Fruit fly (Drosophila melanogaster) whole organism, wandering third instar larva: Measurements from ENCODE around the gene CG11590.

Source experiments
- GATAd ChIP-seq: sonication (Bioruptor generic); optimal IDR thresholded peaks from 2 replicates; lab custom pipeline; 2016; ENCODE audit warnings: missing biosample characterization, missing genetic modification characterization
- HLH106 ChIP-seq: fragments of 200-800 bp; optimal IDR thresholded peaks from 3 replicates; lab custom pipeline; 2019; ENCODE audit warnings: missing biosample characterization, mild to moderate bottlenecking, missing genetic modification characterization, moderate library complexity
- Hr78 ChIP-seq: fragments of >200 bp; optimal IDR thresholded peaks from 2 replicates; lab custom pipeline; 2017; ENCODE audit warnings: missing biosample characterization, missing genetic modification characterization
- Hr83 ChIP-seq: fragments of 200-300 bp; sonication (Bioruptor generic); optimal IDR thresholded peaks from 2 replicates; lab custom pipeline; 2016; ENCODE audit warnings: missing biosample characterization, mild to moderate bottlenecking, missing genetic modification characterization, moderate library complexity; ENCODE audit not compliant: poor library complexity, severe bottlenecking
- Jra ChIP-seq: sonication (Bioruptor generic); optimal IDR thresholded peaks from 2 replicates; lab custom pipeline; 2016; ENCODE audit warnings: missing biosample characterization, missing genetic modification characterization
- OdsH ChIP-seq: fragments of 200-800 bp; sonication (Bioruptor generic); optimal IDR thresholded peaks from 2 replicates; lab custom pipeline; 2016; ENCODE audit warnings: missing biosample characterization, mild to moderate bottlenecking, missing genetic modification characterization
- Rel ChIP-seq, 2 experiments: fragments of 200-800 bp; sonication (Bioruptor generic) in 1 of 2; optimal IDR thresholded peaks; 2 replicates in 1 of 2; 3 replicates in 1 of 2; lab custom pipeline; 2016 to 2019; ENCODE audit warnings: mild to moderate bottlenecking in 2 of 2, missing biosample characterization in 2 of 2, missing genetic modification characterization in 2 of 2, moderate library complexity in 1 of 2
- Sp1 ChIP-seq: fragments of 200-800 bp; sonication (Bioruptor generic); optimal IDR thresholded peaks from 3 replicates; lab custom pipeline; 2019; ENCODE audit warnings: missing biosample characterization, mild to moderate bottlenecking, missing genetic modification characterization, moderate library complexity
- Vsx2 ChIP-seq: fragments of 200-300, 225-300 bp; sonication (Bioruptor generic); optimal IDR thresholded peaks from 2 replicates; lab custom pipeline; 2018; ENCODE audit warnings: missing biosample characterization, missing genetic modification characterization; ENCODE audit not compliant: partially characterized antibody
- brk ChIP-seq: fragments of 200-800 bp; sonication (Bioruptor generic); optimal IDR thresholded peaks from 2 replicates; lab custom pipeline; 2016; ENCODE audit warnings: missing biosample characterization, mild to moderate bottlenecking, missing genetic modification characterization
- dl ChIP-seq, 2 experiments: fragments of 175-275, 200-275 bp in 1 of 2; fragments of 200-275 bp in 1 of 2; sonication (Bioruptor generic); optimal IDR thresholded peaks; lab custom pipeline; 2018; ENCODE audit warnings: mild to moderate bottlenecking in 2 of 2, missing biosample characterization in 2 of 2, missing genetic modification characterization in 2 of 2, moderate library complexity in 2 of 2; ENCODE audit not compliant: partially characterized antibody in 2 of 2, insufficient read depth in 1 of 2
- ey ChIP-seq: fragments of 200-800 bp; sonication (Bioruptor generic); optimal IDR thresholded peaks from 2 replicates; lab custom pipeline; 2016; ENCODE audit warnings: missing biosample characterization, missing genetic modification characterization
- foxo ChIP-seq, 2 experiments: fragments of 200-800 bp; sonication (Bioruptor generic); optimal IDR thresholded peaks; 2 replicates in 1 of 2; 3 replicates in 1 of 2; lab custom pipeline; 2016 to 2017; ENCODE audit warnings: missing biosample characterization in 2 of 2, missing genetic modification characterization in 2 of 2
- fru ChIP-seq: fragments of 200-800 bp; sonication (Bioruptor generic); optimal IDR thresholded peaks from 3 replicates; lab custom pipeline; 2016; ENCODE audit warnings: missing biosample characterization, mild to moderate bottlenecking, missing genetic modification characterization
- lola ChIP-seq: fragments of >200 bp; optimal IDR thresholded peaks from 2 replicates; lab custom pipeline; 2017; ENCODE audit warnings: missing biosample characterization, missing genetic modification characterization
- pan ChIP-seq: fragments of >200 bp; optimal IDR thresholded peaks from 2 replicates; lab custom pipeline; 2017
- rgr ChIP-seq: fragments of 200-800 bp; sonication (Bioruptor generic); optimal IDR thresholded peaks from 3 replicates; lab custom pipeline; 2016; ENCODE audit warnings: missing biosample characterization, mild to moderate bottlenecking, missing genetic modification characterization
- sage ChIP-seq: fragments of 200-800 bp; sonication (Bioruptor generic); optimal IDR thresholded peaks from 2 replicates; lab custom pipeline; 2016; ENCODE audit warnings: missing biosample characterization, mild to moderate bottlenecking, missing genetic modification characterization
- sv ChIP-seq: fragments of 200-800 bp; sonication (Bioruptor generic); optimal IDR thresholded peaks from 3 replicates; lab custom pipeline; 2016; ENCODE audit warnings: missing biosample characterization, missing genetic modification characterization
- woc ChIP-seq: sonication (Bioruptor generic); optimal IDR thresholded peaks from 2 replicates; lab custom pipeline; 2016; ENCODE audit warnings: missing biosample characterization, mild to moderate bottlenecking, missing genetic modification characterization

The CG11590 gene

DNA sequence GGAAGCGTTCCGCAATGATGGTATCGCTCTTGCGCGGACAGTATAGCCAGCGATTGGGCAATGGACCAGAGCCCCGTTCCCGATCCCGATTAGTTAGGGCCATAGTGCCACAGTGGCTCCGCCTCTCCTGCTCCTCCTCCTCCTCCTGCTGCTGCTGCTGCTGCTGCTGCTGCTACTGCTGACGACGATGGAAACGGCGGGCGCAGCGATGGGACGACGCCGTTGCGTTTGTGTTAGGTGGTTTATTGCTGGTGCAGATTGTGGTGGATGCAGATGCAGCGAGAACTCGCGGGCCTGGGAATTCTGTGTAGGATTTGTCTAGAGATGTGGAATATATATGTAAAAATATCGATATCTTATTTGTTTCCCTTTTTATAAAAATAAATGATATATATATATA is 42.5 kb downstream of the CG11590 start, which contains the start of gene mRNA-cap:
Gene mRNA-cap, minus strand, starts transcription at position 344 of the 400 bp plus-strand sequence.
- TF ChIP-seq foxo (GFP tag; optimal IDR thresholded peaks at IDR 0.05; lab: Kevin White, UChicago) (no peak), OdsH (GFP tag; lab: Kevin White, UChicago) (no peak), GATAd (GFP tag; lab: Kevin White, UChicago) (no peak), dl (GFP tag; optimal IDR thresholded peaks at IDR 0.05; lab: Kevin White, UChicago; ENCODE audit: insufficient read depth in 1 of 2, partially characterized antibody in 2 of 2) (no peak), Hr78 (GFP tag; lab: Kevin White, UChicago) (no peak), brk (no peak), lola (GFP tag; lab: Kevin White, UChicago) (no peak), Vsx2 (GFP tag; lab: Kevin White, UChicago) (no peak), HLH106 (tag; lab: Kevin White, UChicago) (no peak), pan (lab: Kevin White, UChicago) (no peak), sv (GFP tag; lab: Kevin White, UChicago) (no peak), Jra (GFP tag; lab: Kevin White, UChicago) (no peak)

DNA sequence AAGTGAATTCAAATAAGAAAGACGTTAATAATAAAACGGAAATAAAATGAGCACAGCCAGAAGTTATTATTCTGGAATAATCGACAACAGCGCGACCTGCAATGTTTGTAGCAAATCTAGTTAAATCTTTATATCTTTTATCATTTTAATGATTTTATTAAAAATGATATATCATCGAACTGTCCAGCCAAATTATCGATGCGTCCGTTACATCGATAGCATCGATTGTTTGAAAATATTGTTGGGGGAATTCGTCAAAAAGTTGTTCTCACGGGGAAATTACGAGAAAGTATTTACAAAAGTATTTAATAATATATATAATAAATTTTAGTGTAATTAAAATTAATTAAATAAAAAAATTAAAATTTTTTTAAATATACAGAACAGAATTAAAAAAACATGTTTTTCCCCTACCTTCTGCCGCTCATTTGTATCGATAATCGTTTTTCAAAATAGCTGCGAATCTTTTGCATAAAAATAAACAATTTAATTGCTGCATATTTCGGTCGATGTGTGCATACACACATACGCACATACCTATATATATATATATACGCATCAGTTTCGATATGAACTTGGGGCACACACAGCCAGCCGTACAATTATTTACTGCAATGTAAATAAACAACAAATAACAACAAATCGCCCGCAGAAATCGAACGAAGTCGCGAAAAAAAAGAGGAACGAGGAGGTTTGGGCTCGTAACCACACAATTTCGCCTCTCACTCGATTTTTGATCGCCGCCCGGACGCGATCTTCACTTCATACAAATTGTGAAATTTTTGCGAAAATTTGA is 43.2 kb downstream of the CG11590 start, which contains the start of gene CG32599:
Gene CG32599, plus strand, starts transcription at position 746 of the 796 bp plus-strand sequence.
- TF ChIP-seq ey (GFP tag; lab: Kevin White, UChicago) (no peak), HLH106 (tag; lab: Kevin White, UChicago) (peak; percentile 29), pan (lab: Kevin White, UChicago) (no peak), Sp1 (no peak), Jra (GFP tag; lab: Kevin White, UChicago) (no peak), rgr (GFP tag; lab: Kevin White, UChicago) (peak; percentile 12), foxo (GFP tag; optimal IDR thresholded peaks at IDR 0.05; lab: Kevin White, UChicago) (peak in 1 of 2 experiments; percentile 29), dl (GFP tag; optimal IDR thresholded peaks at IDR 0.05; lab: Kevin White, UChicago; ENCODE audit: insufficient read depth in 1 of 2, partially characterized antibody in 2 of 2) (no peak), fru (GFP tag; lab: Kevin White, UChicago) (no peak), Rel (GFP tag; optimal IDR thresholded peaks at IDR 0.05; lab: Kevin White, UChicago) (no peak), Rel (tag; optimal IDR thresholded peaks at IDR 0.05; lab: Kevin White, UChicago) (peak; percentile 54)

DNA sequence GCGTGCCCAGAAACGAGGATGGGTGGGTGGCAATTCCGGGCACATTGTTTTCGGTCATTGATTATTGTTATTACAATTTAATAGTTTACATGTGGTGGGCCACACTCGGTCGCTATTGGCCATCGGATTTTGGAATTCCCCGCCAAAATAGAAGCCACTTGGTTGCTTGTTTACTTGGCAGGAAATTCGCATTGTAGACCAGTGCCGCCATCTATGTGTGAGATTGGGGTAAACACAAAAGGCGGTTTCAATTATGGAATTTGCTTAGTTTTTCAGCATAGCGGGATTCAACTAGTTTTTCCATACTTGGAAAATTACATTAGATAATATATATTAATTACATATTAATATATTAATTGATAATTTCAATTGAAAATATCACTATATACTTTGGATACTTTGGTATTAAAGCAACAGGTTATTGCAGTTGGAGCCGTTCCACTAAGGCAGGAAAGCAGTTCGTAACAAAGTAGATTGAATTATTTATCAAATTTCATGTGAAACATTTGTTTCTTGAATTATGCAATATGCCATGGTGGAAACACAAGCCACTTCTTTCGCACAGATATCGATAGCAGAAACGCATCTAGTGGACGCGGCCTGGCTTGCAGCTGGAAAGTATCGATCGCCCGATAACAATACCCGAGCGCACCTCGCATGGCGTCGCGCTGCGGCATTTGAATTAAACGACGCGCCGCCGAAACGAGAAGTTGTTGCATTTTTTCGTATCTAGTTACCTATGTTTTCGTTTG is 47.2 kb downstream of the CG11590 start, which contains the start of gene mud:
Gene mud, plus strand, starts transcription at position 698 of the 752 bp plus-strand sequence.
- TF ChIP-seq foxo (GFP tag; optimal IDR thresholded peaks at IDR 0.05; lab: Kevin White, UChicago) = peak in 1 of 2 experiments; percentile 14
- TF ChIP-seq HLH106 (tag; lab: Kevin White, UChicago) = peak; percentile 14
- no peak for TF ChIP-seq Hr83
- TF ChIP-seq sage (GFP tag; lab: Kevin White, UChicago) = no peak
- no peak for TF ChIP-seq Jra (GFP tag; lab: Kevin White, UChicago)
- peak; percentile 14 for TF ChIP-seq woc (GFP tag; lab: Kevin White, UChicago)
- TF ChIP-seq OdsH (GFP tag; lab: Kevin White, UChicago) = no peak
